Worm (Caenorhabditis elegans) whole organism, mixed stage, embryonic: ENCODE measurements around the gene fkh-4.
A peak's percentile ranks its signal among the peaks of the same experiment; 100 is the strongest.

Experiments
- M03D4.4 ChIP-seq: sonication (generic microtip); optimal IDR thresholded peaks from 2 replicates; lab custom pipeline; 2017; ENCODE audit warnings: mild to moderate bottlenecking, missing genetic modification characterization, missing compliant biosample characterization
- bed-3 ChIP-seq: fragments of 200-800 bp; sonication (Bioruptor generic); optimal IDR thresholded peaks from 3 replicates; lab custom pipeline; 2018; ENCODE audit warnings: mild to moderate bottlenecking, missing genetic modification characterization, moderate library complexity, missing compliant biosample characterization
- ceh-43 ChIP-seq: fragments of 200-800 bp; sonication (Bioruptor generic); optimal IDR thresholded peaks from 2 replicates; lab custom pipeline; 2018; ENCODE audit warnings: mild to moderate bottlenecking, missing genetic modification characterization, moderate library complexity, missing compliant biosample characterization
- ceh-83 ChIP-seq: fragments of 200-800 bp; sonication (Bioruptor generic); optimal IDR thresholded peaks from 2 replicates; lab custom pipeline; 2018; ENCODE audit warnings: mild to moderate bottlenecking, missing genetic modification characterization, missing compliant biosample characterization
- ces-1 ChIP-seq: fragments of 150-350 bp; optimal IDR thresholded peaks from 2 replicates; lab custom pipeline; 2014; ENCODE audit warnings: missing biosample characterization, missing genetic modification reagents, missing genetic modification characterization
- cnd-1 ChIP-seq: fragments of 200-800 bp; sonication (Bioruptor generic); optimal IDR thresholded peaks from 2 replicates; lab custom pipeline; 2018; ENCODE audit warnings: mild to moderate bottlenecking, missing genetic modification characterization, missing compliant biosample characterization
- drap-1 ChIP-seq: fragments of 200-800 bp; sonication (Bioruptor generic); optimal IDR thresholded peaks from 3 replicates; lab custom pipeline; 2018; ENCODE audit warnings: mild to moderate bottlenecking, missing genetic modification characterization, missing compliant biosample characterization
- elt-3 ChIP-seq: fragments of 150-350 bp; optimal IDR thresholded peaks from 2 replicates; lab custom pipeline; 2014; ENCODE audit warnings: missing biosample characterization, missing genetic modification characterization
- flh-1 ChIP-seq: fragments of 200-800 bp; sonication (Bioruptor generic); optimal IDR thresholded peaks from 2 replicates; lab custom pipeline; 2018; ENCODE audit warnings: mild to moderate bottlenecking, missing genetic modification characterization, moderate library complexity, missing compliant biosample characterization
- ham-2 ChIP-seq: fragments of 200-800 bp; sonication (Bioruptor generic); optimal IDR thresholded peaks from 2 replicates; lab custom pipeline; 2018; ENCODE audit warnings: mild to moderate bottlenecking, missing genetic modification characterization, missing compliant biosample characterization
- lin-13 ChIP-seq: fragments of 150-350 bp; optimal IDR thresholded peaks from 2 replicates; lab custom pipeline; 2014; ENCODE audit warnings: missing biosample characterization, missing genetic modification characterization
- lin-32 ChIP-seq: fragments of 200-800 bp; sonication (Bioruptor generic); optimal IDR thresholded peaks from 2 replicates; lab custom pipeline; 2018; ENCODE audit warnings: mild to moderate bottlenecking, missing genetic modification characterization, missing compliant biosample characterization
- lsy-2 ChIP-seq: fragments of 150-350 bp; optimal IDR thresholded peaks from 2 replicates; lab custom pipeline; 2014; ENCODE audit warnings: missing biosample characterization, missing genetic modification characterization
- mab-5 ChIP-seq: fragments of 150-350 bp; optimal IDR thresholded peaks from 2 replicates; lab custom pipeline; 2014; ENCODE audit warnings: missing biosample characterization, missing genetic modification characterization
- mep-1 ChIP-seq: fragments of 150-350 bp; optimal IDR thresholded peaks from 2 replicates; lab custom pipeline; 2017; ENCODE audit warnings: missing biosample characterization, missing genetic modification reagents, missing genetic modification characterization, inconsistent platforms
- mls-2 ChIP-seq: sonication (generic microtip); optimal IDR thresholded peaks from 2 replicates; lab custom pipeline; 2016; ENCODE audit warnings: mild to moderate bottlenecking, missing genetic modification characterization, moderate library complexity, missing compliant biosample characterization
- nhr-237 ChIP-seq: fragments of 150-350 bp; optimal IDR thresholded peaks from 2 replicates; lab custom pipeline; 2014; ENCODE audit warnings: missing biosample characterization, missing genetic modification characterization
- nhr-28 ChIP-seq: fragments of 150-350 bp; optimal IDR thresholded peaks from 2 replicates; lab custom pipeline; 2014; ENCODE audit warnings: missing biosample characterization, missing genetic modification characterization
- pha-4 ChIP-seq: fragments of 150-350 bp; optimal IDR thresholded peaks from 2 replicates; lab custom pipeline; 2018; ENCODE audit warnings: missing biosample characterization, missing genetic modification reagents, missing genetic modification characterization
- sem-2 ChIP-seq: fragments of 200-800 bp; sonication (Bioruptor generic); optimal IDR thresholded peaks from 2 replicates; lab custom pipeline; 2018; ENCODE audit warnings: mild to moderate bottlenecking, missing genetic modification characterization, missing compliant biosample characterization
- snpc-4 ChIP-seq: fragments of 150-350 bp; optimal IDR thresholded peaks from 2 replicates; lab custom pipeline; 2014; ENCODE audit warnings: missing biosample characterization, missing genetic modification characterization
- sptf-1 ChIP-seq: sonication (generic microtip); optimal IDR thresholded peaks from 2 replicates; lab custom pipeline; 2017; ENCODE audit warnings: mild to moderate bottlenecking, missing genetic modification characterization, moderate library complexity, missing compliant biosample characterization
- tbx-8 ChIP-seq: fragments of 200-800 bp; sonication (Bioruptor generic); optimal IDR thresholded peaks from 2 replicates; lab custom pipeline; 2018; ENCODE audit warnings: mild to moderate bottlenecking, missing genetic modification characterization, moderate library complexity, missing compliant biosample characterization
- unc-120 ChIP-seq: sonication (generic microtip); optimal IDR thresholded peaks from 2 replicates; lab custom pipeline; 2017; ENCODE audit warnings: missing genetic modification characterization, missing compliant biosample characterization; ENCODE audit not compliant: poor library complexity, severe bottlenecking
- unc-39 ChIP-seq: fragments of 150-350 bp; optimal IDR thresholded peaks from 2 replicates; lab custom pipeline; 2014; ENCODE audit warnings: missing biosample characterization, missing genetic modification characterization
- unc-62 ChIP-seq: fragments of 150-350 bp; optimal IDR thresholded peaks from 2 replicates; lab custom pipeline; 2014; ENCODE audit warnings: missing biosample characterization, missing genetic modification reagents, missing genetic modification characterization

fkh-4 gene

ce11 chrX:13466926-13467866 is 38.5 kb upstream of the fkh-4 start, which contains the start of gene col-183:
col-183 (minus strand) TSS chrX:13467764.
- no peak for TF ChIP-seq nhr-28
- no peak for TF ChIP-seq sptf-1 (tag; lab: Kevin White, UChicago)
- TF ChIP-seq ces-1 (GFP tag; lab: Kevin White, UChicago), result no peak
- no peak for TF ChIP-seq unc-62 (GFP tag; lab: Kevin White, UChicago)
- no peak for TF ChIP-seq elt-3 (tag; lab: Kevin White, UChicago)
- TF ChIP-seq ham-2 (GFP tag; lab: Kevin White, UChicago), result no peak
- no peak for TF ChIP-seq ceh-83 (GFP tag; lab: Kevin White, UChicago)

- no peak for TF ChIP-seq lsy-2 (tag; lab: Kevin White, UChicago)
- no peak for TF ChIP-seq ces-1 (GFP tag; lab: Kevin White, UChicago)
- TF ChIP-seq tbx-8 (GFP tag; lab: Kevin White, UChicago), result no peak
- no peak for TF ChIP-seq mep-1 (tag; lab: Kevin White, UChicago)
- no peak for TF ChIP-seq ham-2 (GFP tag; lab: Kevin White, UChicago)
- no peak for TF ChIP-seq drap-1 (GFP tag; lab: Kevin White, UChicago)
- no peak for TF ChIP-seq lin-13 (tag; lab: Kevin White, UChicago)
- no peak for TF ChIP-seq unc-39
Measured at ce11 chrX:13463793-13464192, 35.1 kb upstream of the fkh-4 start, which contains the start of gene F02D10.2. F02D10.2 (minus strand) TSS chrX:13463893.

ce11 chrX:13462519-13462918 is 33.9 kb upstream of the fkh-4 start, which contains the start of gene F02D10.3:
F02D10.3 (minus strand) TSS chrX:13462619.
- TF ChIP-seq nhr-237 (no peak), mab-5 (tag; lab: Kevin White, UChicago) (no peak), sem-2 (GFP tag; lab: Kevin White, UChicago) (no peak), tbx-8 (GFP tag; lab: Kevin White, UChicago) (no peak), ceh-83 (GFP tag; lab: Kevin White, UChicago) (no peak), unc-39 (no peak), ceh-43 (no peak), flh-1 (no peak), cnd-1 (tag; lab: Kevin White, UChicago) (no peak), mls-2 (tag; lab: Kevin White, UChicago) (no peak), pha-4 (tag; lab: Kevin White, UChicago) (no peak), elt-3 (tag; lab: Kevin White, UChicago) (no peak)
- TF ChIP-seq, all 35 proteins: peak for 0

ce11 chrX:13456442-13456841 is 27.8 kb upstream of the fkh-4 start, which contains the start of gene flr-1:
flr-1 (minus strand) TSS chrX:13456542.
- TF ChIP-seq cnd-1 (tag; lab: Kevin White, UChicago), result no peak
- no peak for TF ChIP-seq mep-1 (tag; lab: Kevin White, UChicago)
- TF ChIP-seq pha-4 (tag; lab: Kevin White, UChicago), result no peak
- no peak for TF ChIP-seq snpc-4 (tag; lab: Kevin White, UChicago)

- TF ChIP-seq nhr-28 (no peak), sptf-1 (tag; lab: Kevin White, UChicago) (no peak), snpc-4 (tag; lab: Kevin White, UChicago) (no peak), lsy-2 (tag; lab: Kevin White, UChicago) (no peak), elt-3 (tag; lab: Kevin White, UChicago) (no peak), M03D4.4 (no peak), nhr-237 (no peak), mep-1 (tag; lab: Kevin White, UChicago) (no peak), bed-3 (GFP tag; lab: Kevin White, UChicago) (no peak), mls-2 (tag; lab: Kevin White, UChicago) (no peak)
- TF ChIP-seq, all 35 proteins: peak for 0
Measured at ce11 chrX:13451578-13451977, 22.9 kb upstream of the fkh-4 start, which contains the start of gene F02D10.6. F02D10.6 (minus strand) TSS chrX:13451678.

- TF ChIP-seq cnd-1 (tag; lab: Kevin White, UChicago), result peak; percentile 31
- TF ChIP-seq ces-1 (GFP tag; lab: Kevin White, UChicago), result peak; percentile 27
- peak; percentile 87 for TF ChIP-seq mls-2 (tag; lab: Kevin White, UChicago)
- peak; percentile 46 for TF ChIP-seq sem-2 (GFP tag; lab: Kevin White, UChicago)
- TF ChIP-seq flh-1, result peak; percentile 21
- peak; percentile 83 for TF ChIP-seq drap-1 (GFP tag; lab: Kevin White, UChicago)
- TF ChIP-seq bed-3 (GFP tag; lab: Kevin White, UChicago), result peak; percentile 43
- peak; percentile 64 for TF ChIP-seq ceh-43
- peak; percentile 83 for TF ChIP-seq ceh-83 (GFP tag; lab: Kevin White, UChicago)
- peak; percentile 65 for TF ChIP-seq M03D4.4
- TF ChIP-seq ham-2 (GFP tag; lab: Kevin White, UChicago), result peak; percentile 69
- TF ChIP-seq sptf-1 (tag; lab: Kevin White, UChicago), result peak; percentile 88
- peak; percentile 64 for TF ChIP-seq lin-32 (GFP tag; lab: Kevin White, UChicago)
- peak; percentile 39 for TF ChIP-seq tbx-8 (GFP tag; lab: Kevin White, UChicago)
- TF ChIP-seq mep-1 (tag; lab: Kevin White, UChicago), result peak; percentile 6
- TF ChIP-seq unc-120, result peak; percentile 54
Measured at ce11 chrX:13448665-13449099, 20.0 kb upstream of the fkh-4 start.
